Fruit fly (Drosophila melanogaster): Measurements from ENCODE around the gene mri.
A peak's percentile ranks its signal among the peaks of the same experiment; 100 is the strongest.

Gene mri

dm6 chr3L:225120-225519 is 25.1 kb downstream of the mri start:
- TF ChIP-seq CG6276 (GFP tag; optimal IDR thresholded peaks at IDR 0.05) (no peak), svp (GFP tag) (peak; percentile 42), CG15336 (GFP tag; IDR thresholded peaks at IDR 0.05) (0 out of 2 replicates have a peak, but pooled peaks have one; percentile 14), Eip78C (GFP tag) (no peak), CG31627 (GFP tag; optimal IDR thresholded peaks at IDR 0.05) (no peak), spab (GFP tag; optimal IDR thresholded peaks at IDR 0.05) (no peak), acj6 (GFP tag; optimal IDR thresholded peaks at IDR 0.05) (no peak), CG6163 (GFP tag; IDR thresholded peaks at IDR 0.05) (no peak), dac (GFP tag; optimal IDR thresholded peaks at IDR 0.05) (no peak), Eip93F (GFP tag; optimal IDR thresholded peaks at IDR 0.05) (peak; percentile 12), CG1621 (tag; optimal IDR thresholded peaks at IDR 0.05) (no peak), CG10631 (GFP tag; optimal IDR thresholded peaks at IDR 0.05) (no peak), achi (GFP tag; optimal IDR thresholded peaks at IDR 0.05) (no peak), vri (GFP tag; optimal IDR thresholded peaks at IDR 0.05) (peak; percentile 6), fkh (GFP tag; optimal IDR thresholded peaks at IDR 0.05) (no peak), dsx (GFP tag; optimal IDR thresholded peaks at IDR 0.05; ENCODE audit: poor library complexity, severe bottlenecking) (no peak)

- no peak for TF ChIP-seq Lpt (GFP tag; optimal IDR thresholded peaks at IDR 0.05)
- TF ChIP-seq CG6854 (GFP tag; optimal IDR thresholded peaks at IDR 0.05), result no peak
- TF ChIP-seq CG10669 (GFP tag; optimal IDR thresholded peaks at IDR 0.05), result no peak
- no peak for TF ChIP-seq lz (GFP tag; optimal IDR thresholded peaks at IDR 0.05)
- no peak for TF ChIP-seq Sox15 (GFP tag; optimal IDR thresholded peaks at IDR 0.05)
- no peak for TF ChIP-seq svp (GFP tag)
- no peak for TF ChIP-seq CG3919 (GFP tag; optimal IDR thresholded peaks at IDR 0.05)
- no peak for TF ChIP-seq CG31627 (GFP tag; optimal IDR thresholded peaks at IDR 0.05)
- no peak for TF ChIP-seq CG34406 (GFP tag; optimal IDR thresholded peaks at IDR 0.05)
- no peak for TF ChIP-seq CG11294 (GFP tag; IDR thresholded peaks at IDR 0.05)
- no peak for TF ChIP-seq fd59A (GFP tag; optimal IDR thresholded peaks at IDR 0.05)
- no peak for TF ChIP-seq acj6 (GFP tag; optimal IDR thresholded peaks at IDR 0.05)
Observed at dm6 chr3L:231504-231903, 31.5 kb downstream of the mri start, which contains the start of gene CG42846. Gene CG42846 (minus strand): TSS chr3L:231604.

- no peak for TF ChIP-seq Hr38 (GFP tag; optimal IDR thresholded peaks at IDR 0.05)
- TF ChIP-seq acj6 (GFP tag; optimal IDR thresholded peaks at IDR 0.05), result no peak
- TF ChIP-seq dsx (GFP tag; optimal IDR thresholded peaks at IDR 0.05; ENCODE audit: poor library complexity, severe bottlenecking), result peak; percentile 92
- TF ChIP-seq fd85E (GFP tag; optimal IDR thresholded peaks at IDR 0.05), result no peak
Observed at dm6 chr3L:232267-232666, 32.3 kb downstream of the mri start, which contains the start of gene CG34454. Gene CG34454 (minus strand): TSS chr3L:232350.

- TF ChIP-seq CG9139 (GFP tag; optimal IDR thresholded peaks at IDR 0.05) (no peak), fd59A (GFP tag; optimal IDR thresholded peaks at IDR 0.05) (no peak), CG11762 (GFP tag; optimal IDR thresholded peaks at IDR 0.05; ENCODE audit: insufficient read depth) (no peak), OdsH (GFP tag; optimal IDR thresholded peaks at IDR 0.05) (no peak), CG16779 (tag; optimal IDR thresholded peaks at IDR 0.05) (no peak), Sox102F (GFP tag; optimal IDR thresholded peaks at IDR 0.05) (no peak), Eip78C (GFP tag) (no peak), CG6792 (GFP tag; optimal IDR thresholded peaks at IDR 0.05) (no peak), fd85E (GFP tag; optimal IDR thresholded peaks at IDR 0.05) (no peak), CG34406 (GFP tag; optimal IDR thresholded peaks at IDR 0.05) (no peak), CG10631 (GFP tag; optimal IDR thresholded peaks at IDR 0.05) (no peak), cyc (GFP tag; optimal IDR thresholded peaks at IDR 0.05) (no peak), Hr38 (GFP tag; optimal IDR thresholded peaks at IDR 0.05) (no peak), Hr4 (GFP tag; optimal IDR thresholded peaks at IDR 0.05) (no peak)
Observed at dm6 chr3L:233251-233650, 33.3 kb downstream of the mri start, which contains the start of gene CG34453. Gene CG34453 (minus strand): TSS chr3L:233351.

Data from whole organism, prepupa.